Worm (Caenorhabditis elegans): Measurements from ENCODE around the gene R10E9.2.
A peak's percentile ranks its signal among the peaks of the same experiment; 100 is the strongest.

R10E9.2 gene

DNA sequence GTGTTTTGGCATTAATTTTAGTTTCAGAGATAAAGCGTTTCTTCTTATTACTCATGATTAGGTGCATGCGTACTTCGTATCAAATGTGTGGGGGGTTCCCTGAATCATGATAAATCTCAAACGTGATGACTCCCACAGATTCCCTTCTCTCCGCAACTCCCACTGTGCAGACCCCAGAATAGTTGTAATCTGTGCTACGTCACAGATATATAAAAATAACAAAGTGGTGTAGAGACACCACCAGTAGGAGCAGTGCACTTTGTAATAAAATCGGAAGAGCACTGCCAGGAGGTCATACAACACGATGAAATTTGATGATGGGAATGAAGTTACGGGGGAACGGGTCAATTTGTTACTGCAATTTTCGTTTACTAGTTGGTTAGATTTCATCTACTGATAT lies 27.2 kb upstream of the R10E9.2 start:
- TF ChIP-seq ceh-43 (GFP tag; optimal IDR thresholded peaks at IDR 0.05) (no peak), unc-62 (GFP tag; optimal IDR thresholded peaks at IDR 0.05) (peak; percentile 2), hlh-1 (tag; optimal IDR thresholded peaks at IDR 0.05) (peak; percentile 75), snpc-4 (tag; optimal IDR thresholded peaks at IDR 0.05) (no peak), zip-8 (tag; optimal IDR thresholded peaks at IDR 0.05) (no peak), nhr-2 (tag; optimal IDR thresholded peaks at IDR 0.05) (no peak), sptf-1 (tag; optimal IDR thresholded peaks at IDR 0.05) (no peak)

DNA sequence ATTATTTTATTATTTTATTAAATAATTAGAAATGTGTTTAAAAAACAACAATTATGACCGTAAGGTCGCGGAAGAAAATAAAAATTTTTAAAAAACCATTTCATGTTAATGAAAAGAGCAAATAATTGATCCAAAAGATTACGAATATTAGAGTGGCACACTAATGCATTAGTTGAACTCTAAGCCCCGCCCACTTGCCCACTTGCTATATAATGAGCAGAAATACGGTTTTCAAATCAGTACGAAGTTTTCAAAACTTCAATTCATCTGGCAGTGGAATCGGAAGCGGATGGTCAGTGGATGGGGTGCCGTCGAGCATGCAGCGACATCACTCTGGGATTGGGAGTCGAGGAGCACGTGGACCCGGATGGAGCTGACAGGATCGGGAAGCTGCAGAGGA lies 23.6 kb upstream of the R10E9.2 start, which contains the start of gene C36E8.6:
Gene C36E8.6, plus strand, starts transcription at position 301 of the 400 bp plus-strand sequence.
- TF ChIP-seq nhr-237 (tag; optimal IDR thresholded peaks at IDR 0.05) (no peak), mls-2 (tag; optimal IDR thresholded peaks at IDR 0.05) (no peak), lin-13 (tag; optimal IDR thresholded peaks at IDR 0.05) (no peak), ces-1 (GFP tag; optimal IDR thresholded peaks at IDR 0.05) (no peak), ceh-43 (GFP tag; optimal IDR thresholded peaks at IDR 0.05) (no peak), ceh-83 (GFP tag; optimal IDR thresholded peaks at IDR 0.05) (no peak)

DNA sequence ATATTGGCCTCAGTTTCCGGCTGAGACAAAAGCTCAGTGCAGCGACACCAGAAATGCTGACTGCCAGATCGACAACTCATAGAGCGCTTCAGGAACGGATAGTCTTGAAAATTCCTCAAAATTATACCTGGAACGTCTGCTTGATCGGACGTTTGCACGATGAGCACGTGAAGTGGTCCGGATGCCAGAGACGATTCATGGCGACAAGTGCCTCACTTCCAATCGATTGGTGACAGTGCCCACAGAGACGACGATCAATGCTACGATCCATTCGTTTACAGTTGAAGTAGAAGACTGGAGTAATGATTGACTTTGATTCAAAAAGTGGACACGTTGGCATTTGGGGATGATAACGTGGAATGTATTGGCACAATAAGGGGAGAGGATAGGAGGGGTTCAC lies 22.2 kb upstream of the R10E9.2 start, which contains the start of gene Y1A5A.1:
Gene Y1A5A.1, minus strand, starts transcription at position 294 of the 400 bp plus-strand sequence.
- TF ChIP-seq ceh-39 (tag; optimal IDR thresholded peaks at IDR 0.05): no peak
- TF ChIP-seq mls-2 (tag; optimal IDR thresholded peaks at IDR 0.05): no peak
- no peak for TF ChIP-seq ham-2 (GFP tag; optimal IDR thresholded peaks at IDR 0.05)
- no peak for TF ChIP-seq M03D4.4 (tag; optimal IDR thresholded peaks at IDR 0.05)
- no peak for TF ChIP-seq ztf-11 (tag; optimal IDR thresholded peaks at IDR 0.05)
- TF ChIP-seq pha-4 (tag; optimal IDR thresholded peaks at IDR 0.05): no peak
- no peak for TF ChIP-seq mep-1 (tag; optimal IDR thresholded peaks at IDR 0.05)
- TF ChIP-seq cnd-1 (tag; optimal IDR thresholded peaks at IDR 0.05): no peak
- TF ChIP-seq nhr-76 (tag; optimal IDR thresholded peaks at IDR 0.05): no peak
- no peak for TF ChIP-seq sptf-1 (tag; optimal IDR thresholded peaks at IDR 0.05)
- no peak for TF ChIP-seq zip-8 (tag; optimal IDR thresholded peaks at IDR 0.05)
- no peak for TF ChIP-seq ces-1 (GFP tag; optimal IDR thresholded peaks at IDR 0.05)
- no peak for TF ChIP-seq hlh-1 (tag; optimal IDR thresholded peaks at IDR 0.05)
- TF ChIP-seq sem-2 (GFP tag; optimal IDR thresholded peaks at IDR 0.05): no peak
- no peak for TF ChIP-seq nhr-237 (tag; optimal IDR thresholded peaks at IDR 0.05)
- no peak for TF ChIP-seq lsy-2 (tag; optimal IDR thresholded peaks at IDR 0.05)
- TF ChIP-seq nhr-28 (tag; optimal IDR thresholded peaks at IDR 0.05): no peak
- no peak for TF ChIP-seq snpc-4 (tag; optimal IDR thresholded peaks at IDR 0.05)
- no peak for TF ChIP-seq unc-39 (tag; optimal IDR thresholded peaks at IDR 0.05)

DNA sequence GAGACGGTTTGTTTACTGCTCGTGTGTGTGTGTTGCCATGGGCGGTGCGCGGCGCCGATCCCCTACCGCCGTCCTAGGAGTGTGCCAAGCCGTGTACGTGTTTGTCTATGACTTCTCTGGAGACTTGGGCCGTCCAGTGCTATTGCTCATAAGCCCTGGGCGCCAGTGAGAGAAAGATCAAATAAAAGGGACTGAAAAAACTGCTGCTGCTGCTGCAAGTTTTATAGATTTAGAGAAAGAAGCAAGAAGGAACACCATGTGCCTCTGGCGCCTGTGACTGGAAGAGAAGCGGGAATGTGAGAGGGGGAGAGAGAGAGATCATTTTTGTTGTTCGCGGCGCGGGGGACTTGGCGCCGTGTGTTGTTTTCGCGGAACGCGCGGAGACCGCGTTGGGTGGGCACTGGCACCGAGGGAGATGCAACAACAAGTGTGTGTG lies 19.9 kb upstream of the R10E9.2 start:
- TF ChIP-seq nhr-76 (tag; optimal IDR thresholded peaks at IDR 0.05) (no peak), elt-3 (tag; optimal IDR thresholded peaks at IDR 0.05) (no peak), lsy-2 (tag; optimal IDR thresholded peaks at IDR 0.05) (no peak), lin-32 (GFP tag; optimal IDR thresholded peaks at IDR 0.05) (no peak), M03D4.4 (tag; optimal IDR thresholded peaks at IDR 0.05) (no peak), nhr-2 (tag; optimal IDR thresholded peaks at IDR 0.05) (no peak), unc-120 (tag; optimal IDR thresholded peaks at IDR 0.05; ENCODE audit: poor library complexity, severe bottlenecking) (peak; percentile 25), ham-2 (GFP tag; optimal IDR thresholded peaks at IDR 0.05) (no peak), nhr-28 (tag; optimal IDR thresholded peaks at IDR 0.05) (no peak)

DNA sequence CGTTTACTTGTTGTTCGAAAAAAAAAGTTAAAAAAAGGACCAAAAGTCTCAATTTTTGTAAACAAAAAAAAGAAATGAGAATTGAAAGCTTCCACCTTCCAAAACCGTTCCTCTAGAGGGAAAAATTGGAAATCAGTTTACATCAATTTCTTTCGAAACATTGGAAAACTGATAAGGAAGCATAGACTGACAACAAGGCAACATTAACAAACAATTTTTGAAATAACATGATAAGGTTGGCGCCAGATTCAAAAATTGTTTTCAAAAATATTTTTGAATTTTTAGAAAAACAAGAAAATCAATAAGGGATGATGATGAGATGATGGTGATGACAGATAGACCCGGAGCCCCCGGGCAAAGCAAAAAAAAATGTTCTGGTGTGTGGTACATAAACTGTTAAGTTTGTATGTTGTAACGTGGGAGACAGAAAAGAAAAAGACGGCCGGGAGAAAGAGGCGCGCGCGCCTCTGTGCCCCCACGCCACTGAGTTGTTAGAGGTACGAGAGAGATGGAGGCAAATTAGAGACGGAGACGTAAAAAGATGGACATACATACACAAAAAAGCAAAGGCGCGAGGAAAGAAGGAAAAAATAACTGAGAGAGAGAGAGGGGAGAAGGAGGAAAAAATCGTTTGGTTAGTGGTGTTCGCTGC lies 16.0 kb upstream of the R10E9.2 start:
- TF ChIP-seq nhr-237 (tag; optimal IDR thresholded peaks at IDR 0.05) (no peak), tbx-8 (GFP tag; optimal IDR thresholded peaks at IDR 0.05) (no peak), sptf-1 (tag; optimal IDR thresholded peaks at IDR 0.05) (no peak), ces-1 (GFP tag; optimal IDR thresholded peaks at IDR 0.05) (no peak), unc-39 (tag; optimal IDR thresholded peaks at IDR 0.05) (no peak), lin-13 (tag; optimal IDR thresholded peaks at IDR 0.05) (no peak), snpc-4 (tag; optimal IDR thresholded peaks at IDR 0.05) (no peak), unc-120 (tag; optimal IDR thresholded peaks at IDR 0.05; ENCODE audit: poor library complexity, severe bottlenecking) (no peak), nhr-28 (tag; optimal IDR thresholded peaks at IDR 0.05) (no peak), bed-3 (GFP tag; optimal IDR thresholded peaks at IDR 0.05) (no peak), mab-5 (tag; optimal IDR thresholded peaks at IDR 0.05) (no peak), mls-2 (tag; optimal IDR thresholded peaks at IDR 0.05) (no peak), elt-3 (tag; optimal IDR thresholded peaks at IDR 0.05) (no peak)

Data from whole organism, mixed stage, embryonic.